Fruit fly (Drosophila melanogaster): ENCODE data around the gene CG43680.

- TF ChIP-seq Sox102F (GFP tag; optimal IDR thresholded peaks at IDR 0.05) (no peak), CG1621 (tag; optimal IDR thresholded peaks at IDR 0.05) (no peak), net (GFP tag; optimal IDR thresholded peaks at IDR 0.05) (no peak), CG6808 (GFP tag; optimal IDR thresholded peaks at IDR 0.05) (no peak)
These were observed 5.5 kb downstream of the CG43680 start for dm6 chr3L:15047606-15048005.

Measured in whole organism, prepupa.